Worm (Caenorhabditis elegans): ENCODE results near the gene col-125.

col-125 gene

DNA sequence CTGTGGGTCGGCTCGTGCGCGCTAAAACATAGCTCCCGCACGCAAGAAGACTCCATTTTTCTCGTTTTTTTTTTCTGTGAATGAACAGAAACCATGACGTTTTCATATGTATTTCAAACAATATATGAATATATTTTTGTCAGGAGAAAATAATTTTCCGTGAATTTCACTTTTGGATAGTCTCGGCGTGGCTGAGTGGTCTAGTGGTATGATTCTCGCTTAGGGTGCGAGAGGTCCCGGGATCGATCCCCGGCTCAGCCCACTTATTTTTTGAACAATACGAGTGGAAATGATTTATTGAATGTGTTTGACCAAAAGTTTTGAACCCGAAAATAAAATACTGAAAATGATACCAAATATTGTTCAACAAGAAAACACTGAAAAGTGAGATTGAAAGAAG lies 6.1 kb downstream of the col-125 start (continued):
- TF ChIP-seq sptf-2 (GFP tag; optimal IDR thresholded peaks at IDR 0.05) (no peak), D2030.7 (GFP tag; IDR thresholded peaks at IDR 0.05) (0 out of 2 replicates have a peak, but pooled peaks have one; percentile 9), let-526 (GFP tag; IDR thresholded peaks at IDR 0.05) (no peak), cebp-2 (GFP tag; IDR thresholded peaks at IDR 0.05) (no peak)

DNA sequence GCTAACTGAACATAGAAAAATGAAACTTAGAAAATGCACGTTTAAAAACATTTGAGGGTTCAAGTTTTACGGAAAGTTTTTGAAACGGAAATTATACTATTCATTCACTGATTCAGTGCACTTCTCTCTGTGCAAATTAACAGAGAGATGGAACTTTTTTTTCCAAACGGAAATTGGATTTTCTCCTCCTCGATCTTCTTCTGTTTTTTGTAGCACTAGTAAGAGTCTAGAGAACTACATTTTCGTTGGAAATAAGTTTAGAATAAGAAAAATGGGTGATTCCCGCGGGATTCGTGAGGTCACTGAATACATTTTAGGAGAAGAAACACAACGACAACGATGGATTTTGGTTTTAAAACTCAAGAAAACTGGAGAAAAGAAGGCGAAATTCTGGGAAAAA lies 10.4 kb downstream of the col-125 start:
- TF ChIP-seq F57C9.4 (tag; optimal IDR thresholded peaks at IDR 0.05) (no peak), sea-2 (GFP tag; IDR thresholded peaks at IDR 0.05) (no peak)

DNA sequence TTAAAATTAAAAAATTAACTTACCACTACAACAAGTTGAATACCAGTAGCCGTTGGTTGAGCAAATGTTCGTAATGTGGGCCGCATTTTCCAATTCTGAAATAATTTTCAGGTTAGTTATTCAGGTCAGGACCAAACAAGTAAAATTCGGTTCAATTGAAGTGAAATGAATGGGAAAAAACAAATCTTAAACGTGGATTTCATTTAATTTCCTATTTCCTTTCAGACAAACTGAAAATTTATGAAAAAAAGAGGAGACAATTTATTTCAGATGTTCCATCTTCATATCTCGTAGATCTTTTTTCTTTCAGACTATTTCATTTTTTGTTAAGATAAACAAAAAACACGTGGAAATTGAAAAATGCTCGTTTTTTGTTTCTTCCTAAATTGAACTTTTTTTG lies 16.1 kb downstream of the col-125 start, which contains the start of gene C05C12.6:
Gene C05C12.6, minus strand, starts transcription at position 101 of the 400 bp plus-strand sequence.
- no peak for TF ChIP-seq T07F8.4 (tag; optimal IDR thresholded peaks at IDR 0.05)
- TF ChIP-seq dpl-1 (GFP tag; optimal IDR thresholded peaks at IDR 0.05), result no peak
- TF ChIP-seq ztf-28 (GFP tag; IDR thresholded peaks at IDR 0.05), result no peak
- no peak for TF ChIP-seq dpff-1 (tag; optimal IDR thresholded peaks at IDR 0.05)
- TF ChIP-seq lin-26 (GFP tag; IDR thresholded peaks at IDR 0.05), result no peak
- no peak for TF ChIP-seq athp-1 (tag; optimal IDR thresholded peaks at IDR 0.05)

DNA sequence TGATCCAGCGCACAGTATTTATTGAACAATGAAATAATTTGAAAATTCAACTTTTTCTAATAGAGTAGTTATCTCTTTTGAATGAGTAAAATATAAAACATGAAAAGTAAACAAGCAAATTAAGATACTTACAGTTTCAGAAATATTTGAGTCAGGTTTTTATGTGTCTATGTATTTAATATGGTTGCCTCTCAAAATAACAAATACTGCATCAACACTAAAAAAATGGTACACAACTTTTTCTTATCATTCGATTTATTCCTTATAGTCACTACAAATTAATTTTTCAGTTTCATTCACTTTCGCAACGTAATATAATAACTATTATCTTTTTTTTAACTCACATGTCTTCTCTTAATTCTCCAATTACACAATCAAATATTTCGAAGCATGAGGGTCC lies 22.1 kb downstream of the col-125 start:
- TF ChIP-seq lsy-27 (tag; optimal IDR thresholded peaks at IDR 0.05; ENCODE audit: borderline replicate concordance, insufficient read depth), result no peak
- no peak for TF ChIP-seq F55B11.4 (tag; optimal IDR thresholded peaks at IDR 0.05; ENCODE audit: borderline replicate concordance, insufficient read depth)
- TF ChIP-seq nfyb-1 (GFP tag; IDR thresholded peaks at IDR 0.05), result no peak
- no peak for TF ChIP-seq F57C9.4 (tag; optimal IDR thresholded peaks at IDR 0.05)
- TF ChIP-seq hmg-1.2 (GFP tag; IDR thresholded peaks at IDR 0.05), result no peak
- no peak for TF ChIP-seq ceh-58 (GFP tag; IDR thresholded peaks at IDR 0.05)
- TF ChIP-seq ceh-79 (tag; optimal IDR thresholded peaks at IDR 0.05), result no peak
- TF ChIP-seq D2030.7 (GFP tag; IDR thresholded peaks at IDR 0.05), result no peak
- no peak for TF ChIP-seq nhr-120 (GFP tag; IDR thresholded peaks at IDR 0.05)
- TF ChIP-seq Y56A3A.18 (GFP tag; IDR thresholded peaks at IDR 0.05), result no peak
- TF ChIP-seq lin-40 (tag; optimal IDR thresholded peaks at IDR 0.05), result no peak
- TF ChIP-seq rec-8 (tag; optimal IDR thresholded peaks at IDR 0.05), result no peak
- no peak for TF ChIP-seq mxl-1 (tag; optimal IDR thresholded peaks at IDR 0.05)
- TF ChIP-seq nhr-90 (tag; optimal IDR thresholded peaks at IDR 0.05), result no peak
- TF ChIP-seq pha-4 (tag; optimal IDR thresholded peaks at IDR 0.05), result no peak

DNA sequence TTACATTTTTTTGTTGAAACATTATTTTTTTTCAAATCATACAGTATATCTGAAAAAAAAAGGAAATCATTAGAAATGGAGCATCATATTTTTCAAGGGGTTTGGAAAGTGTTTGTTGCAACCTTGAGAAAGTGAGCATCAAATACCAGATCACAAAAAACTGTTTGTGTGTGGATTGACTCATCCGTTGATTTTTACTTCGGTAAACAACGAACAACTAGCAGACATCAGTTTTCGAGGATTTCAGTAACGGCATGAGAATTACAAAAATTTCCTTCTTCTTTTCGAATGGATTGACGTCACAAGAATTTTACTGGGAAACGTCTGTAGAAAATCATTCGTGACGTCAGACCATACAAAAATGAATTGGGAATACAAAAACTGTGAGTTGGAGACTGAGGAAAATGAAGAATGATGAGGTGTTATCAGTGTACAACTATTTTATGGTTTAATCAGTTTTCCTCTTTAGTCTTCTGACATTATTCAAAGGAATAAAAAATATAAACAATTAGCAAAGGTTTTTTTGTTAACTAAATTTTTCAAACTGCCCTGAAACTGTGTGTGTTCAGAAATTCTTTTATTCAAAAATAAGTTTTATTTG lies 22.8 kb downstream of the col-125 start, which contains the start of gene C05C12.4:
Gene C05C12.4, minus strand, starts transcription at position 51 of the 601 bp plus-strand sequence.
- TF ChIP-seq T07F8.4 (tag; optimal IDR thresholded peaks at IDR 0.05), result no peak
- no peak for TF ChIP-seq nfya-2 (GFP tag; IDR thresholded peaks at IDR 0.05)
- no peak for TF ChIP-seq ceh-91 (GFP tag; IDR thresholded peaks at IDR 0.05)
- no peak for TF ChIP-seq zim-3 (tag; optimal IDR thresholded peaks at IDR 0.05)
- no peak for TF ChIP-seq hsf-1 (GFP tag; IDR thresholded peaks at IDR 0.05)
- no peak for TF ChIP-seq nhr-179 (tag; optimal IDR thresholded peaks at IDR 0.05)
- TF ChIP-seq hlh-12 (tag; optimal IDR thresholded peaks at IDR 0.05), result no peak
- TF ChIP-seq K12H6.12 (tag; optimal IDR thresholded peaks at IDR 0.05), result no peak
- no peak for TF ChIP-seq mcd-1 (GFP tag; IDR thresholded peaks at IDR 0.05)
- TF ChIP-seq pha-4 (tag; optimal IDR thresholded peaks at IDR 0.05), result peak; percentile 4
- peak in 1 of 2 experiments; percentile 20 for TF ChIP-seq let-607 (tag; optimal IDR thresholded peaks at IDR 0.05)
- TF ChIP-seq F22D6.2 (tag; optimal IDR thresholded peaks at IDR 0.05), result no peak
- TF ChIP-seq nhr-80 (tag; optimal IDR thresholded peaks at IDR 0.05), result peak; percentile 35
- no peak for TF ChIP-seq egrh-3 (GFP tag; IDR thresholded peaks at IDR 0.05)
- no peak for TF ChIP-seq cebp-1 (GFP tag; IDR thresholded peaks at IDR 0.05)
- no peak for TF ChIP-seq cebp-1 (tag; optimal IDR thresholded peaks at IDR 0.05)
- TF ChIP-seq ZK185.1 (tag; optimal IDR thresholded peaks at IDR 0.05; ENCODE audit: poor library complexity, severe bottlenecking), result no peak

Measured in whole organism, young adult.